Fruit fly (Drosophila melanogaster): ENCODE results near the gene CG14636.

Gene CG14636

dm6 chr3R:4176728-4177127, 38.4 kb downstream of the CG14636 start:
- TF ChIP-seq dac (GFP tag; optimal IDR thresholded peaks at IDR 0.05) (no peak), svp (GFP tag) (no peak), Ets21C (GFP tag; optimal IDR thresholded peaks at IDR 0.05) (no peak), Hr39 (GFP tag; optimal IDR thresholded peaks at IDR 0.05) (no peak), fd85E (GFP tag; optimal IDR thresholded peaks at IDR 0.05) (no peak), CG34406 (GFP tag; optimal IDR thresholded peaks at IDR 0.05) (no peak), Gug (GFP tag; IDR thresholded peaks at IDR 0.05) (no peak), CG6792 (GFP tag; optimal IDR thresholded peaks at IDR 0.05) (no peak), lz (GFP tag; optimal IDR thresholded peaks at IDR 0.05) (no peak), OdsH (GFP tag; optimal IDR thresholded peaks at IDR 0.05) (no peak), Eip75B (GFP tag; optimal IDR thresholded peaks at IDR 0.05) (no peak), CG6276 (GFP tag; optimal IDR thresholded peaks at IDR 0.05) (no peak), CG7368 (GFP tag; optimal IDR thresholded peaks at IDR 0.05) (no peak), dsx (GFP tag; optimal IDR thresholded peaks at IDR 0.05; ENCODE audit: poor library complexity, severe bottlenecking) (no peak), Lpt (GFP tag; optimal IDR thresholded peaks at IDR 0.05) (no peak)

dm6 chr3R:4174975-4175374, 40.1 kb downstream of the CG14636 start:
- peak; percentile 44 for TF ChIP-seq Blimp-1 (GFP tag; optimal IDR thresholded peaks at IDR 0.05)
- TF ChIP-seq Hr4 (GFP tag; optimal IDR thresholded peaks at IDR 0.05), result no peak
- no peak for TF ChIP-seq CG34406 (GFP tag; optimal IDR thresholded peaks at IDR 0.05)
- TF ChIP-seq vri (GFP tag; optimal IDR thresholded peaks at IDR 0.05), result no peak
- no peak for TF ChIP-seq CG6792 (GFP tag; optimal IDR thresholded peaks at IDR 0.05)

- TF ChIP-seq CG31627 (GFP tag; optimal IDR thresholded peaks at IDR 0.05) (no peak), Blimp-1 (GFP tag; optimal IDR thresholded peaks at IDR 0.05) (peak; percentile 92), lz (GFP tag; optimal IDR thresholded peaks at IDR 0.05) (no peak), CG6854 (GFP tag; optimal IDR thresholded peaks at IDR 0.05) (peak; percentile 4), Eip75B (GFP tag; optimal IDR thresholded peaks at IDR 0.05) (peak; percentile 5), Sox102F (GFP tag; optimal IDR thresholded peaks at IDR 0.05) (peak; percentile 10), Eip78C (GFP tag) (peak; percentile 5), Sox14 (GFP tag; optimal IDR thresholded peaks at IDR 0.05) (no peak), fkh (GFP tag; optimal IDR thresholded peaks at IDR 0.05) (peak; percentile 37)
Measured at dm6 chr3R:4174470-4174869, 40.6 kb downstream of the CG14636 start, which contains the start of gene CG12581. TSS of gene CG12581 (plus strand) at chr3R:4174632.

- no peak for TF ChIP-seq Eip78C (GFP tag)
- no peak for TF ChIP-seq vri (GFP tag; optimal IDR thresholded peaks at IDR 0.05)
- TF ChIP-seq Eip93F (GFP tag; optimal IDR thresholded peaks at IDR 0.05), result no peak
- no peak for TF ChIP-seq dac (GFP tag; optimal IDR thresholded peaks at IDR 0.05)
- TF ChIP-seq CG6163 (GFP tag; IDR thresholded peaks at IDR 0.05), result no peak
- no peak for TF ChIP-seq dsx (GFP tag; optimal IDR thresholded peaks at IDR 0.05; ENCODE audit: poor library complexity, severe bottlenecking)
- TF ChIP-seq Hr4 (GFP tag; optimal IDR thresholded peaks at IDR 0.05), result no peak
- TF ChIP-seq Sox15 (GFP tag; optimal IDR thresholded peaks at IDR 0.05), result no peak
- no peak for TF ChIP-seq Lpt (GFP tag; optimal IDR thresholded peaks at IDR 0.05)
- no peak for TF ChIP-seq CG10669 (GFP tag; optimal IDR thresholded peaks at IDR 0.05)
- no peak for TF ChIP-seq CG3032 (tag; optimal IDR thresholded peaks at IDR 0.05)
- TF ChIP-seq net (GFP tag; optimal IDR thresholded peaks at IDR 0.05), result no peak
- no peak for TF ChIP-seq achi (GFP tag; optimal IDR thresholded peaks at IDR 0.05)
- TF ChIP-seq CG10631 (GFP tag; optimal IDR thresholded peaks at IDR 0.05), result no peak
- no peak for TF ChIP-seq CG4318 (GFP tag; optimal IDR thresholded peaks at IDR 0.05)
- no peak for TF ChIP-seq Eip75B (GFP tag; optimal IDR thresholded peaks at IDR 0.05)
- no peak for TF ChIP-seq acj6 (GFP tag; optimal IDR thresholded peaks at IDR 0.05)
- TF ChIP-seq CG11902 (GFP tag; optimal IDR thresholded peaks at IDR 0.05), result no peak
- TF ChIP-seq Gug (GFP tag; IDR thresholded peaks at IDR 0.05), result no peak
- TF ChIP-seq svp (GFP tag), result no peak
Measured at dm6 chr3R:4162135-4162534, 53.0 kb downstream of the CG14636 start, which contains the start of gene CG40198. TSS of gene CG40198 (minus strand) at chr3R:4162235.
